Fruit fly (Drosophila melanogaster): Measurements from ENCODE around the gene GATAe.

Gene GATAe

DNA sequence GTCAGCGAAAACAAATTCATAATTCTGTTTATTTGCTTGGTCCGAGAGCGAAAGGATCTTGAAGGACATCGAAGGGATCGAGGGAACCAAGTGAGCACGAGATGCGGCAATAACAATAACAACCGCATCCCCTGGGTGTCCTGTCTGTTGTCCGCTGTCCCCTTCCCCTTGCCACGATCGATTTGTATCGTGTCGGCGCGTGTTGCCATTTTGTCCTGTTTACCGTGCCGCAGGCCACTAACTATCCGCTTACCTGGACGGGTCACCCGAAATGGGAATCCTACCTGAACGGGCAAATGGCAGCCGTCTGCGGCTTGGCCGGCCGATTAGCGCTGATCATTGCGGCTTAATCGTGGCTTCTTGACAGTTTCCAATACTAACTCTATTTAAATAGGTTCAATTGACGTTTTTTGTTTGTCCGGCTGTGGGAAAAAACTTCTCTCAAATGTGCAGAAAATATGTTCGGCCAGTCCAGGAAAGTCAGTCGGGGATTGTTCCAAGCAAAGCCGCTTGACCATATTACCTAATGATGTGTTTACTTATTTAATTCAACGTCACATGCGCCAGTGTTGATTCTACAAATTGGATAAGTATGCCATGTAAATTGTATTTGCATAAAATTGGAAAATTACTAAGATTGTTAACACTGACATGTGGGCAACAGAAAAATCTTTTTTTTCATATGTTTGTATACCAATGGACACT, 19.5 kb upstream of the GATAe start:
- TF ChIP-seq twi (tag; optimal IDR thresholded peaks at IDR 0.05) (peak; percentile 64), vfl (GFP tag; optimal IDR thresholded peaks at IDR 0.05) (peak; percentile 2), sens-2 (GFP tag; IDR thresholded peaks at IDR 0.05) (no peak), D (optimal IDR thresholded peaks at IDR 0.05) (peak; percentile 39), D (GFP tag; optimal IDR thresholded peaks at IDR 0.05) (no peak), zf30C (GFP tag; optimal IDR thresholded peaks at IDR 0.05) (no peak), tll (GFP tag; optimal IDR thresholded peaks at IDR 0.05) (peak in 1 of 2 experiments; percentile 98), CG4360 (GFP tag; IDR thresholded peaks at IDR 0.05) (0 out of 2 replicates have a peak, but pooled peaks have one; percentile 7), HmgD (GFP tag; optimal IDR thresholded peaks at IDR 0.05) (no peak), fd64A (GFP tag; optimal IDR thresholded peaks at IDR 0.05) (no peak), Kr (GFP tag; optimal IDR thresholded peaks at IDR 0.05) (peak; percentile 6), HLHmδ (GFP tag; optimal IDR thresholded peaks at IDR 0.05) (peak; percentile 29), kni (GFP tag; optimal IDR thresholded peaks at IDR 0.05) (peak; percentile 30), CG17385 (GFP tag; optimal IDR thresholded peaks at IDR 0.05) (no peak), CG1024 (GFP tag; IDR thresholded peaks at IDR 0.05) (no peak), zen (tag; optimal IDR thresholded peaks at IDR 0.05) (peak; percentile 83), cad (GFP tag; optimal IDR thresholded peaks at IDR 0.05) (peak; percentile 72), CG10321 (GFP tag; IDR thresholded peaks at IDR 0.05) (no peak), pros (GFP tag; optimal IDR thresholded peaks at IDR 0.05) (peak; percentile 11), CG15479 (GFP tag; optimal IDR thresholded peaks at IDR 0.05) (peak; percentile 66)

DNA sequence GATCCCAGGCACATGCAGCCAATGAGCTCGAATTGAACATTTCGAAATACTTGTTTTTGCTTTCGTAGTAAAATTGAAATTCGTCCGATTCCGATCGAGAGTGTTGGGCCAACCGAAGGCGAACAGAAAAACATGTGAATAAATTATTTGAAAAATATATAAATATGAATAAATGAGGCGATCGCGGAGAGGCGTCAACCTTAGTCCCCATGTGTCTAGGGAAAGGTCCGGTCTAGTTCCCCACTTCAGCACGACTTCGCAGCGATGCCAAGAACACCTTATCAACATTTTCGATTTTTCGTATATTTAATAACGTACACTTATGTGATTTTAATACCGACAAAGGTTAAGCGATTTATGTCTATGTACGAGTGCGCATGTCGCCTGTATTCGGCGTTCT, 17.3 kb upstream of the GATAe start:
- TF ChIP-seq zen (tag; optimal IDR thresholded peaks at IDR 0.05) (no peak), D19B (GFP tag; optimal IDR thresholded peaks at IDR 0.05) (peak; percentile 4), CG34376 (GFP tag; optimal IDR thresholded peaks at IDR 0.05) (peak; percentile 80), sug (tag; optimal IDR thresholded peaks at IDR 0.05) (peak; percentile 58)

DNA sequence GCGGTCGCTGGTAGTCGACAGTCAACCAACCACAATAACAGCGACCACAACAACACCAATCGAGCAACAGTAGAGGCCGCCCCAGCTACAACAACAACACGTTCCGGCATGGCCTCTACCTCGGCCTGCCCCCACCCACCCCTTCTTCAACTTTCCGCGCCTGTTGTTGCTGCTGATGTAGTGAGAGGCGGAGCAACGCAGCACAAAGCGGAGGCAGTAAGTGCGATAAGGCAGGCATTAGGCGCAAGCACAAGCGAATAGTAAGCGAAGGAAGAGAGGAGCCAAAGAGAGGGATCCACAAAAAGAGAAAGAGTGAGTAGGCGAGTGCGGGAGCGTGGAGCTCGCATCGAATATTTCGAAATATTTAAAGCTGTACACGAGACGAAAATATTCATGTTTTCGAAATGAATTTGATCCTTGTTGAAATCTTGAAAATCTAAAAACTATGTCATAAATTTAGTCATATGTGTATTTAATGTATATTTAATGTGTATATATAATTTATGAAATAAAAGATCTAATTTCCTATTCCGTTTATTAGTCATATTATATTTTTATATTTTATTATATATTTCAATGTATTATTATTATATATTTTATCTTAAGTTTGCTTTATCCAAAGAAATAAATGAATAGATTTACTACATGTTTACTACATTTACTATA, 15.6 kb upstream of the GATAe start:
- TF ChIP-seq oc (tag; optimal IDR thresholded peaks at IDR 0.05) (peak; percentile 30), yki (optimal IDR thresholded peaks at IDR 0.05) (no peak), dm (GFP tag; optimal IDR thresholded peaks at IDR 0.05) (no peak), Max (GFP tag; optimal IDR thresholded peaks at IDR 0.05) (no peak), CTCF (GFP tag; optimal IDR thresholded peaks at IDR 0.05) (no peak), gce (GFP tag; IDR thresholded peaks at IDR 0.05) (no peak), al (GFP tag; IDR thresholded peaks at IDR 0.05) (0 out of 2 replicates have a peak, but pooled peaks have one; percentile 10), mld (GFP tag; IDR thresholded peaks at IDR 0.05; ENCODE audit: partially characterized antibody) (no peak), z (GFP tag; IDR thresholded peaks at IDR 0.05) (no peak), Pdp1 (GFP tag; optimal IDR thresholded peaks at IDR 0.05) (peak in 1 of 2 experiments; percentile 15), CG3407 (GFP tag; optimal IDR thresholded peaks at IDR 0.05) (no peak), chinmo (GFP tag; IDR thresholded peaks at IDR 0.05; ENCODE audit: partially characterized antibody) (peak; percentile 93; the same call in 3 of the 4 replicates), dysf (GFP tag; IDR thresholded peaks at IDR 0.05) (no peak; the same call in 2 of the 3 replicates), CG31224 (GFP tag; IDR thresholded peaks at IDR 0.05) (no peak), cato (GFP tag; optimal IDR thresholded peaks at IDR 0.05; ENCODE audit: borderline replicate concordance) (no peak), ems (GFP tag; optimal IDR thresholded peaks at IDR 0.05) (no peak), Dek (tag; optimal IDR thresholded peaks at IDR 0.05) (no peak), tup (GFP tag; optimal IDR thresholded peaks at IDR 0.05) (no peak), gem (tag; optimal IDR thresholded peaks at IDR 0.05) (peak; percentile 57), CG11723 (GFP tag; optimal IDR thresholded peaks at IDR 0.05) (no peak), Asciz (GFP tag; optimal IDR thresholded peaks at IDR 0.05) (no peak), Bgb (GFP tag; IDR thresholded peaks at IDR 0.05; ENCODE audit: partially characterized antibody) (no peak), fd102C (GFP tag; optimal IDR thresholded peaks at IDR 0.05) (no peak), CG8944 (GFP tag; optimal IDR thresholded peaks at IDR 0.05) (no peak), CG15479 (GFP tag; optimal IDR thresholded peaks at IDR 0.05) (peak; percentile 49)

All from whole organism, embryonic.